Worm (Caenorhabditis elegans): Measurements from ENCODE around the gene best-15.

Gene best-15

ce11 chrIV:10798604-10799003, 33.4 kb downstream of the best-15 start:
- TF ChIP-seq efl-1 (optimal IDR thresholded peaks at IDR 0.05) (no peak), efl-1 (GFP tag; optimal IDR thresholded peaks at IDR 0.05 in 1 of 2) (peak in 1 of 2 experiments; percentile 78), snu-23 (GFP tag; optimal IDR thresholded peaks at IDR 0.05) (no peak)

ce11 chrIV:10796707-10797106, 35.3 kb downstream of the best-15 start:
- TF ChIP-seq ama-1 (optimal IDR thresholded peaks at IDR 0.05) (no peak), ceh-82 (tag; optimal IDR thresholded peaks at IDR 0.05) (no peak), ces-1 (GFP tag; optimal IDR thresholded peaks at IDR 0.05) (no peak), mef-2 (tag; optimal IDR thresholded peaks at IDR 0.05) (no peak), lsy-2 (tag; optimal IDR thresholded peaks at IDR 0.05) (no peak), elt-2 (tag; optimal IDR thresholded peaks at IDR 0.05) (peak; percentile 64)

ce11 chrIV:10795678-10796077, 36.4 kb downstream of the best-15 start:
- no peak for TF ChIP-seq sptf-1 (tag; optimal IDR thresholded peaks at IDR 0.05)
- no peak for TF ChIP-seq elt-3 (tag; optimal IDR thresholded peaks at IDR 0.05)
- no peak for TF ChIP-seq ces-1 (GFP tag; optimal IDR thresholded peaks at IDR 0.05)
- TF ChIP-seq lin-35 (GFP tag; optimal IDR thresholded peaks at IDR 0.05), result peak in 1 of 2 experiments; percentile 24
- TF ChIP-seq irx-1 (tag; optimal IDR thresholded peaks at IDR 0.05), result no peak
- TF ChIP-seq pqm-1 (tag; optimal IDR thresholded peaks at IDR 0.05), result no peak
- no peak for TF ChIP-seq dsc-1 (tag; optimal IDR thresholded peaks at IDR 0.05)
- no peak for TF ChIP-seq aha-1 (tag; optimal IDR thresholded peaks at IDR 0.05)
- no peak for TF ChIP-seq ceh-90 (tag; optimal IDR thresholded peaks at IDR 0.05)
- no peak for TF ChIP-seq fos-1 (tag; optimal IDR thresholded peaks at IDR 0.05)
- TF ChIP-seq lin-15B (tag; optimal IDR thresholded peaks at IDR 0.05), result no peak
- TF ChIP-seq unc-130 (tag; optimal IDR thresholded peaks at IDR 0.05), result no peak
- no peak for TF ChIP-seq nhr-84 (tag; optimal IDR thresholded peaks at IDR 0.05)
- no peak for TF ChIP-seq ceh-82 (tag; optimal IDR thresholded peaks at IDR 0.05)
- no peak for TF ChIP-seq jun-1 (tag; optimal IDR thresholded peaks at IDR 0.05)
- TF ChIP-seq mef-2 (tag; optimal IDR thresholded peaks at IDR 0.05), result no peak
- TF ChIP-seq skn-1 (tag; optimal IDR thresholded peaks at IDR 0.05), result no peak
- peak; percentile 1 for TF ChIP-seq lin-14 (GFP tag; optimal IDR thresholded peaks at IDR 0.05)
- no peak for TF ChIP-seq pax-3 (tag; optimal IDR thresholded peaks at IDR 0.05)
- no peak for TF ChIP-seq aly-2 (tag; optimal IDR thresholded peaks at IDR 0.05)
- TF ChIP-seq zag-1 (tag; optimal IDR thresholded peaks at IDR 0.05), result no peak
- TF ChIP-seq unc-98 (GFP tag; IDR thresholded peaks at IDR 0.05), result no peak
- TF ChIP-seq nhr-237 (tag; optimal IDR thresholded peaks at IDR 0.05), result no peak
- TF ChIP-seq lsy-2 (tag; optimal IDR thresholded peaks at IDR 0.05), result no peak
- TF ChIP-seq elt-2 (tag; optimal IDR thresholded peaks at IDR 0.05), result peak; percentile 67

ce11 chrIV:10790353-10790752, 41.7 kb downstream of the best-15 start, which contains the start of gene pept-2:
pept-2 (plus strand) TSS chrIV:10790653.
- TF ChIP-seq blmp-1 (tag; optimal IDR thresholded peaks at IDR 0.05) (peak; percentile 24), zag-1 (tag; optimal IDR thresholded peaks at IDR 0.05) (no peak)

- TF ChIP-seq pax-3 (tag; optimal IDR thresholded peaks at IDR 0.05), result no peak
- TF ChIP-seq efl-1 (optimal IDR thresholded peaks at IDR 0.05), result no peak
- TF ChIP-seq efl-1 (GFP tag; optimal IDR thresholded peaks at IDR 0.05 in 1 of 2), result peak in 1 of 2 experiments; percentile 29
These were observed 45.3 kb downstream of the best-15 start, which contains the start of gene srd-7 for ce11 chrIV:10786731-10787130. srd-7 (minus strand) TSS chrIV:10786831.

- TF ChIP-seq lin-14 (GFP tag; optimal IDR thresholded peaks at IDR 0.05) (peak; percentile 50), mep-1 (tag; optimal IDR thresholded peaks at IDR 0.05) (no peak), lin-35 (GFP tag; optimal IDR thresholded peaks at IDR 0.05) (peak in 1 of 2 experiments; percentile 25), hlh-4 (tag; optimal IDR thresholded peaks at IDR 0.05) (no peak), grh-1 (GFP tag; IDR thresholded peaks at IDR 0.05) (no peak), mdl-1 (tag; optimal IDR thresholded peaks at IDR 0.05) (peak in 1 of 2 experiments; percentile 27), rnt-1 (tag; optimal IDR thresholded peaks at IDR 0.05) (no peak), fkh-10 (GFP tag; optimal IDR thresholded peaks at IDR 0.05) (no peak), snu-23 (GFP tag; optimal IDR thresholded peaks at IDR 0.05) (peak; percentile 34), elt-2 (tag; optimal IDR thresholded peaks at IDR 0.05) (no peak), ceh-82 (tag; optimal IDR thresholded peaks at IDR 0.05) (no peak), zag-1 (tag; optimal IDR thresholded peaks at IDR 0.05) (no peak), nhr-11 (tag; optimal IDR thresholded peaks at IDR 0.05) (no peak), lin-39 (tag; optimal IDR thresholded peaks at IDR 0.05) (no peak), nhr-19 (GFP tag; conservative IDR thresholded peaks at IDR 0.05) (peak; percentile 38; the same call in 1 of the 2 replicates), ceh-90 (tag; optimal IDR thresholded peaks at IDR 0.05) (no peak), aha-1 (tag; optimal IDR thresholded peaks at IDR 0.05) (no peak), tbx-2 (tag; optimal IDR thresholded peaks at IDR 0.05) (peak; percentile 24), aly-2 (tag; optimal IDR thresholded peaks at IDR 0.05) (no peak), snpc-4 (tag; optimal IDR thresholded peaks at IDR 0.05) (no peak), blmp-1 (tag; optimal IDR thresholded peaks at IDR 0.05) (peak; percentile 72), elt-3 (tag; optimal IDR thresholded peaks at IDR 0.05) (peak in 5 of 6 experiments; percentile 18 to 91 (median 49)), lin-13 (GFP tag; optimal IDR thresholded peaks at IDR 0.05) (no peak), sup-37 (GFP tag; optimal IDR thresholded peaks at IDR 0.05) (no peak)
These were observed 48.0 kb downstream of the best-15 start for ce11 chrIV:10784085-10784484.

All from whole organism, L1 larva.